Fruit fly (Drosophila melanogaster): Measurements from ENCODE around the gene Clp.
A peak's percentile ranks its signal among the peaks of the same experiment; 100 is the strongest.

Clp gene

dm6 chr2L:827516-828362 is 8.0 kb downstream of the Clp start:
- TF ChIP-seq CG13204 (GFP tag; optimal IDR thresholded peaks at IDR 0.05) = no peak
- TF ChIP-seq D1 (tag; optimal IDR thresholded peaks at IDR 0.05) = no peak
- 0 out of 2 replicates have a peak, but pooled peaks have one; percentile 8 for TF ChIP-seq Ets98B (GFP tag; IDR thresholded peaks at IDR 0.05)
- peak; percentile 26 for TF ChIP-seq CG9948 (tag; optimal IDR thresholded peaks at IDR 0.05)
- no peak for TF ChIP-seq CG8159 (tag; optimal IDR thresholded peaks at IDR 0.05)
- peak; percentile 27 for TF ChIP-seq EcR (GFP tag; optimal IDR thresholded peaks at IDR 0.05)
- TF ChIP-seq CG32121 (GFP tag; IDR thresholded peaks at IDR 0.05) = no peak
- no peak for TF ChIP-seq CG10348 (GFP tag; IDR thresholded peaks at IDR 0.05)
- TF ChIP-seq Pif1B (GFP tag; optimal IDR thresholded peaks at IDR 0.05) = no peak
- peak; percentile 23 for TF ChIP-seq CG15710 (tag; optimal IDR thresholded peaks at IDR 0.05)
- no peak for TF ChIP-seq fd96Ca (GFP tag; IDR thresholded peaks at IDR 0.05)
- TF ChIP-seq CG14655 (GFP tag; optimal IDR thresholded peaks at IDR 0.05) = no peak
- no peak for TF ChIP-seq CG17806 (tag; optimal IDR thresholded peaks at IDR 0.05)
- no peak for TF ChIP-seq CG4496 (GFP tag; IDR thresholded peaks at IDR 0.05)

dm6 chr2L:837989-838388 is 18.2 kb downstream of the Clp start:
- TF ChIP-seq Ets98B (GFP tag; IDR thresholded peaks at IDR 0.05) (peak; percentile 84), CG10348 (GFP tag; IDR thresholded peaks at IDR 0.05) (peak; percentile 83), CG8159 (tag; optimal IDR thresholded peaks at IDR 0.05) (no peak), D1 (tag; optimal IDR thresholded peaks at IDR 0.05) (no peak), CG8301 (tag; optimal IDR thresholded peaks at IDR 0.05) (peak; percentile 88), CG34367 (tag; optimal IDR thresholded peaks at IDR 0.05) (peak; percentile 44), Pif1A (GFP tag; optimal IDR thresholded peaks at IDR 0.05) (no peak), gl (tag; optimal IDR thresholded peaks at IDR 0.05) (no peak), CG17806 (tag; optimal IDR thresholded peaks at IDR 0.05) (peak; percentile 54), Snoo (tag; optimal IDR thresholded peaks at IDR 0.05) (peak; percentile 5), CG15710 (tag; optimal IDR thresholded peaks at IDR 0.05) (peak; percentile 84), fd96Ca (GFP tag; IDR thresholded peaks at IDR 0.05) (peak; percentile 92), EcR (GFP tag; optimal IDR thresholded peaks at IDR 0.05) (no peak), CG4496 (GFP tag; IDR thresholded peaks at IDR 0.05) (peak; percentile 87), CG14655 (GFP tag; optimal IDR thresholded peaks at IDR 0.05) (peak; percentile 89), CG32121 (GFP tag; IDR thresholded peaks at IDR 0.05) (peak; percentile 77), rn (GFP tag; IDR thresholded peaks at IDR 0.05) (peak; percentile 57), CG9948 (tag; optimal IDR thresholded peaks at IDR 0.05) (peak; percentile 75), CG13204 (GFP tag; optimal IDR thresholded peaks at IDR 0.05) (no peak), Pif1B (GFP tag; optimal IDR thresholded peaks at IDR 0.05) (no peak), CG12605 (GFP tag; IDR thresholded peaks at IDR 0.05) (peak; percentile 74)

dm6 chr2L:838786-839185 is 19.0 kb downstream of the Clp start:
- TF ChIP-seq CG34367 (tag; optimal IDR thresholded peaks at IDR 0.05) = no peak
- no peak for TF ChIP-seq CG10348 (GFP tag; IDR thresholded peaks at IDR 0.05)
- no peak for TF ChIP-seq rn (GFP tag; IDR thresholded peaks at IDR 0.05)
- TF ChIP-seq CG14655 (GFP tag; optimal IDR thresholded peaks at IDR 0.05) = no peak
- TF ChIP-seq CG15710 (tag; optimal IDR thresholded peaks at IDR 0.05) = no peak
- no peak for TF ChIP-seq CG13204 (GFP tag; optimal IDR thresholded peaks at IDR 0.05)
- no peak for TF ChIP-seq CG12605 (GFP tag; IDR thresholded peaks at IDR 0.05)
- no peak for TF ChIP-seq Snoo (tag; optimal IDR thresholded peaks at IDR 0.05)

DNA sequence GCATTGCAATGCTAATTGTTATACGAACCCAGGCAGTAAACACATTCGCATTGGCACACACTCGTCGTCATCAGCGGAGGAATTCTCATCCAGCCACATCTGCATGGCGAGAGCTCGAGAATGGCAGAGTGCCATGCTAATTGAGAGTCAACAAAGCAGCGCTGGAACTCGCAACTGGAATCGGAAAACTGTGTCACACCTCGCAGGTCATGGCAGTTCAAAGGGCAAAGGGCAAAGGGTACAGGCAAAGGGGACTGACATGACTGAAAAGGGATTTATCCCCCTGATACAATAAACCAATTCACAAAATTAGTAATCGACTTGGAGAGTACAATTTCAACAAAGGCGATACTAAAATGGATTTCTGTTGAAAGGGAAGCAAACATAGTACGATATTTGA is 20.3 kb downstream of the Clp start:
- TF ChIP-seq rn (GFP tag; IDR thresholded peaks at IDR 0.05) = no peak
- no peak for TF ChIP-seq Pif1B (GFP tag; optimal IDR thresholded peaks at IDR 0.05)
- TF ChIP-seq CG12605 (GFP tag; IDR thresholded peaks at IDR 0.05) = no peak
- TF ChIP-seq CG17806 (tag; optimal IDR thresholded peaks at IDR 0.05) = no peak
- TF ChIP-seq fd96Ca (GFP tag; IDR thresholded peaks at IDR 0.05) = no peak
- no peak for TF ChIP-seq Pif1A (GFP tag; optimal IDR thresholded peaks at IDR 0.05)
- TF ChIP-seq EcR (GFP tag; optimal IDR thresholded peaks at IDR 0.05) = peak; percentile 69
- no peak for TF ChIP-seq CG34367 (tag; optimal IDR thresholded peaks at IDR 0.05)
- no peak for TF ChIP-seq CG8159 (tag; optimal IDR thresholded peaks at IDR 0.05)
- TF ChIP-seq gl (tag; optimal IDR thresholded peaks at IDR 0.05) = peak; percentile 24

- no peak for TF ChIP-seq CG14655 (GFP tag; optimal IDR thresholded peaks at IDR 0.05)
- TF ChIP-seq CG32121 (GFP tag; IDR thresholded peaks at IDR 0.05) = peak; percentile 35; the same call in 1 of the 2 replicates
- peak; percentile 25 for TF ChIP-seq CG13204 (GFP tag; optimal IDR thresholded peaks at IDR 0.05)
- TF ChIP-seq Ets98B (GFP tag; IDR thresholded peaks at IDR 0.05) = peak; percentile 36; the same call in 1 of the 2 replicates
- 0 out of 2 replicates have a peak, but pooled peaks have one; percentile 45 for TF ChIP-seq CG12605 (GFP tag; IDR thresholded peaks at IDR 0.05)
- no peak for TF ChIP-seq CG8301 (tag; optimal IDR thresholded peaks at IDR 0.05)
- no peak for TF ChIP-seq CG15710 (tag; optimal IDR thresholded peaks at IDR 0.05)
- TF ChIP-seq CG10348 (GFP tag; IDR thresholded peaks at IDR 0.05) = no peak
Observed at dm6 chr2L:840716-841115, 21.0 kb downstream of the Clp start.

DNA sequence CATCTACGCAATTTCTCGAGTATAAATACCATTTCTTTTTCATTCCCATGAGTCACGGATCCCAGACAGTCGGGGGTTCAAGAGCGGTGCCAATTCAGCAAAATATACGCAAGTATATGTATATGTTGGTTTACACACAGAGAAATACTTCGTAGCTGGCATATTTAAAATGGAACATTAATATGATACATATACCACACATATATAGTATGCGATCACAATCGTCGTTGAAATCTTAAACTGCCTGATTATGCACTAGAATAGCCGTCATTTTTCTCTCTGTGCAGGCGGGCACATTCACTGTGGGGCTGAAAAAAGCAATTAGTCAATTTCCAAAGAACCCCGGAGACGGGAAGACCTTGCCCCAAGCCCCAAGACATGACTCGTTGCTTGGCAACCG is 21.9 kb downstream of the Clp start:
- TF ChIP-seq CG14655 (GFP tag; optimal IDR thresholded peaks at IDR 0.05) = peak; percentile 96
- TF ChIP-seq D1 (tag; optimal IDR thresholded peaks at IDR 0.05) = peak; percentile 78
- TF ChIP-seq Pif1A (GFP tag; optimal IDR thresholded peaks at IDR 0.05) = peak; percentile 94
- TF ChIP-seq Snoo (tag; optimal IDR thresholded peaks at IDR 0.05) = peak; percentile 97
- peak; percentile 98 for TF ChIP-seq CG4496 (GFP tag; IDR thresholded peaks at IDR 0.05)
- TF ChIP-seq CG8301 (tag; optimal IDR thresholded peaks at IDR 0.05) = peak; percentile 93
- 0 out of 2 replicates have a peak, but pooled peaks have one; percentile 22 for TF ChIP-seq CG10348 (GFP tag; IDR thresholded peaks at IDR 0.05)
- TF ChIP-seq CG13204 (GFP tag; optimal IDR thresholded peaks at IDR 0.05) = no peak
- peak; percentile 93 for TF ChIP-seq CG9948 (tag; optimal IDR thresholded peaks at IDR 0.05)
- TF ChIP-seq fd96Ca (GFP tag; IDR thresholded peaks at IDR 0.05) = peak; percentile 96
- peak; percentile 93 for TF ChIP-seq gl (tag; optimal IDR thresholded peaks at IDR 0.05)
- peak; percentile 95 for TF ChIP-seq Pif1B (GFP tag; optimal IDR thresholded peaks at IDR 0.05)
- peak; percentile 95 for TF ChIP-seq CG8159 (tag; optimal IDR thresholded peaks at IDR 0.05)
- TF ChIP-seq EcR (GFP tag; optimal IDR thresholded peaks at IDR 0.05) = peak; percentile 88
- peak; percentile 96 for TF ChIP-seq Ets98B (GFP tag; IDR thresholded peaks at IDR 0.05)
- peak; percentile 94 for TF ChIP-seq CG34367 (tag; optimal IDR thresholded peaks at IDR 0.05)
- peak; percentile 96 for TF ChIP-seq CG15710 (tag; optimal IDR thresholded peaks at IDR 0.05)
- TF ChIP-seq CG17806 (tag; optimal IDR thresholded peaks at IDR 0.05) = peak; percentile 94
- TF ChIP-seq CG12605 (GFP tag; IDR thresholded peaks at IDR 0.05) = peak; percentile 96
- peak; percentile 95 for TF ChIP-seq CG32121 (GFP tag; IDR thresholded peaks at IDR 0.05)
- TF ChIP-seq rn (GFP tag; IDR thresholded peaks at IDR 0.05) = peak; percentile 95

Measured in whole organism, pupa.